Fruit fly (Drosophila melanogaster): ENCODE measurements around the gene Rcd-1.

Gene Rcd-1

dm6 chrX:19663196-19663858 lies 24.8 kb downstream of the Rcd-1 start (continued):
- TF ChIP-seq trh (GFP tag; optimal IDR thresholded peaks at IDR 0.05) (no peak), gt (GFP tag; IDR thresholded peaks at IDR 0.05) (no peak), Dbx (GFP tag; IDR thresholded peaks at IDR 0.05) (no peak), Scr (GFP tag; IDR thresholded peaks at IDR 0.05; ENCODE audit: partially characterized antibody) (no peak), zen (tag; optimal IDR thresholded peaks at IDR 0.05) (peak; percentile 58), CG9215 (GFP tag; IDR thresholded peaks at IDR 0.05) (0 out of 2 replicates have a peak, but pooled peaks have one; percentile 6), sr (GFP tag; IDR thresholded peaks at IDR 0.05) (no peak), tll (GFP tag; optimal IDR thresholded peaks at IDR 0.05) (no peak), Fer1 (GFP tag; optimal IDR thresholded peaks at IDR 0.05) (no peak), Nf-YC (tag; optimal IDR thresholded peaks at IDR 0.05) (peak; percentile 62), GATAe (GFP tag; conservative IDR thresholded peaks at IDR 0.05) (no peak), ham (GFP tag; IDR thresholded peaks at IDR 0.05) (no peak), row (GFP tag; IDR thresholded peaks at IDR 0.05) (peak; percentile 71), Ets97D (GFP tag; optimal IDR thresholded peaks at IDR 0.05) (no peak), Ssrp (tag; optimal IDR thresholded peaks at IDR 0.05) (peak; percentile 58), HHEX (GFP tag; optimal IDR thresholded peaks at IDR 0.05) (no peak), gfzf (GFP tag; optimal IDR thresholded peaks at IDR 0.05) (no peak), CG31441 (GFP tag; IDR thresholded peaks at IDR 0.05) (no peak; the same call in 1 of the 2 replicates), grn (GFP tag; optimal IDR thresholded peaks at IDR 0.05) (no peak), yki (optimal IDR thresholded peaks at IDR 0.05) (no peak), Camta (GFP tag; optimal IDR thresholded peaks at IDR 0.05) (peak; percentile 49), D19A (tag; optimal IDR thresholded peaks at IDR 0.05) (peak; percentile 65), seq (GFP tag; IDR thresholded peaks at IDR 0.05) (no peak), crol (GFP tag; IDR thresholded peaks at IDR 0.05) (no peak), CG1233 (GFP tag; optimal IDR thresholded peaks at IDR 0.05) (peak; percentile 57), cwo (GFP tag; optimal IDR thresholded peaks at IDR 0.05) (peak; percentile 47), bsh (GFP tag; optimal IDR thresholded peaks at IDR 0.05) (peak in 1 of 2 experiments; percentile 31), CG10543 (GFP tag; optimal IDR thresholded peaks at IDR 0.05) (peak; percentile 24), cas (GFP tag; IDR thresholded peaks at IDR 0.05) (no peak), CG12659 (GFP tag; optimal IDR thresholded peaks at IDR 0.05) (peak; percentile 67), CG11085 (GFP tag; IDR thresholded peaks at IDR 0.05) (no peak), CG9817 (tag; optimal IDR thresholded peaks at IDR 0.05) (peak; percentile 4), stwl (tag; optimal IDR thresholded peaks at IDR 0.05) (no peak), dimm (GFP tag; IDR thresholded peaks at IDR 0.05) (no peak), lilli (GFP tag; optimal IDR thresholded peaks at IDR 0.05) (peak; percentile 51), CG7987 (GFP tag; optimal IDR thresholded peaks at IDR 0.05) (no peak), shn (GFP tag; optimal IDR thresholded peaks at IDR 0.05) (no peak), cg (GFP tag; optimal IDR thresholded peaks at IDR 0.05) (peak; percentile 5), CG7786 (GFP tag; optimal IDR thresholded peaks at IDR 0.05) (no peak), CG10209 (GFP tag; optimal IDR thresholded peaks at IDR 0.05) (peak; percentile 54), CG8944 (GFP tag; optimal IDR thresholded peaks at IDR 0.05) (no peak), unpg (GFP tag; optimal IDR thresholded peaks at IDR 0.05) (no peak), CG4820 (GFP tag; optimal IDR thresholded peaks at IDR 0.05) (peak; percentile 16), CG15601 (tag; optimal IDR thresholded peaks at IDR 0.05) (no peak), CG15696 (tag; optimal IDR thresholded peaks at IDR 0.05) (peak; percentile 61), CG5180 (GFP tag; optimal IDR thresholded peaks at IDR 0.05) (peak; percentile 27), CG4424 (GFP tag; optimal IDR thresholded peaks at IDR 0.05) (peak; percentile 45), Hey (tag; optimal IDR thresholded peaks at IDR 0.05) (no peak), scrt (GFP tag; optimal IDR thresholded peaks at IDR 0.05) (no peak), dmrt99B (tag; optimal IDR thresholded peaks at IDR 0.05) (peak; percentile 72)

Data from whole organism, embryonic.